Worm (Caenorhabditis elegans) whole organism, mixed stage, embryonic: Measurements from ENCODE around the gene igdb-3.

Experiments
- M03D4.4 ChIP-seq: sonication (generic microtip); optimal IDR thresholded peaks from 2 replicates; lab custom pipeline; 2017; ENCODE audit warnings: mild to moderate bottlenecking, missing genetic modification characterization, missing compliant biosample characterization
- bed-3 ChIP-seq: fragments of 200-800 bp; sonication (Bioruptor generic); optimal IDR thresholded peaks from 3 replicates; lab custom pipeline; 2018; ENCODE audit warnings: mild to moderate bottlenecking, missing genetic modification characterization, moderate library complexity, missing compliant biosample characterization
- blmp-1 ChIP-seq: fragments of 150-350 bp; optimal IDR thresholded peaks from 2 replicates; lab custom pipeline; 2014; ENCODE audit warnings: missing biosample characterization, missing genetic modification characterization
- ceh-39 ChIP-seq: fragments of 150-350 bp; optimal IDR thresholded peaks from 2 replicates; lab custom pipeline; 2014; ENCODE audit warnings: missing biosample characterization, missing genetic modification characterization
- ceh-43 ChIP-seq: fragments of 200-800 bp; sonication (Bioruptor generic); optimal IDR thresholded peaks from 2 replicates; lab custom pipeline; 2018; ENCODE audit warnings: mild to moderate bottlenecking, missing genetic modification characterization, moderate library complexity, missing compliant biosample characterization
- ces-1 ChIP-seq: fragments of 150-350 bp; optimal IDR thresholded peaks from 2 replicates; lab custom pipeline; 2014; ENCODE audit warnings: missing biosample characterization, missing genetic modification reagents, missing genetic modification characterization
- cnd-1 ChIP-seq: fragments of 200-800 bp; sonication (Bioruptor generic); optimal IDR thresholded peaks from 2 replicates; lab custom pipeline; 2018; ENCODE audit warnings: mild to moderate bottlenecking, missing genetic modification characterization, missing compliant biosample characterization
- drap-1 ChIP-seq: fragments of 200-800 bp; sonication (Bioruptor generic); optimal IDR thresholded peaks from 3 replicates; lab custom pipeline; 2018; ENCODE audit warnings: mild to moderate bottlenecking, missing genetic modification characterization, missing compliant biosample characterization
- elt-1 ChIP-seq: sonication (generic microtip); optimal IDR thresholded peaks from 2 replicates; lab custom pipeline; 2017; ENCODE audit warnings: missing genetic modification characterization, mild to moderate bottlenecking, missing compliant biosample characterization, antibody characterized with exemption, moderate library complexity, borderline replicate concordance; ENCODE audit not compliant: insufficient read depth
- ham-2 ChIP-seq: fragments of 200-800 bp; sonication (Bioruptor generic); optimal IDR thresholded peaks from 2 replicates; lab custom pipeline; 2018; ENCODE audit warnings: mild to moderate bottlenecking, missing genetic modification characterization, missing compliant biosample characterization
- hlh-1 ChIP-seq: fragments of 150-350 bp; optimal IDR thresholded peaks from 2 replicates; lab custom pipeline; 2014; ENCODE audit warnings: missing biosample characterization, missing genetic modification reagents, missing genetic modification characterization
- lin-13 ChIP-seq: fragments of 150-350 bp; optimal IDR thresholded peaks from 2 replicates; lab custom pipeline; 2014; ENCODE audit warnings: missing biosample characterization, missing genetic modification characterization
- lin-32 ChIP-seq: fragments of 200-800 bp; sonication (Bioruptor generic); optimal IDR thresholded peaks from 2 replicates; lab custom pipeline; 2018; ENCODE audit warnings: mild to moderate bottlenecking, missing genetic modification characterization, missing compliant biosample characterization
- lsy-2 ChIP-seq: fragments of 150-350 bp; optimal IDR thresholded peaks from 2 replicates; lab custom pipeline; 2014; ENCODE audit warnings: missing biosample characterization, missing genetic modification characterization
- mab-5 ChIP-seq: fragments of 150-350 bp; optimal IDR thresholded peaks from 2 replicates; lab custom pipeline; 2014; ENCODE audit warnings: missing biosample characterization, missing genetic modification characterization
- mep-1 ChIP-seq: fragments of 150-350 bp; optimal IDR thresholded peaks from 2 replicates; lab custom pipeline; 2017; ENCODE audit warnings: missing biosample characterization, missing genetic modification reagents, missing genetic modification characterization, inconsistent platforms
- mls-2 ChIP-seq: sonication (generic microtip); optimal IDR thresholded peaks from 2 replicates; lab custom pipeline; 2016; ENCODE audit warnings: mild to moderate bottlenecking, missing genetic modification characterization, moderate library complexity, missing compliant biosample characterization
- nhr-12 ChIP-seq: fragments of 150-350 bp; optimal IDR thresholded peaks from 2 replicates; lab custom pipeline; 2014; ENCODE audit warnings: missing biosample characterization, missing genetic modification characterization
- nhr-2 ChIP-seq: fragments of 150-350 bp; optimal IDR thresholded peaks from 2 replicates; lab custom pipeline; 2014; ENCODE audit warnings: missing biosample characterization, missing genetic modification characterization
- nhr-237 ChIP-seq: fragments of 150-350 bp; optimal IDR thresholded peaks from 2 replicates; lab custom pipeline; 2014; ENCODE audit warnings: missing biosample characterization, missing genetic modification characterization
- nhr-28 ChIP-seq: fragments of 150-350 bp; optimal IDR thresholded peaks from 2 replicates; lab custom pipeline; 2014; ENCODE audit warnings: missing biosample characterization, missing genetic modification characterization
- pha-4 ChIP-seq: fragments of 150-350 bp; optimal IDR thresholded peaks from 2 replicates; lab custom pipeline; 2018; ENCODE audit warnings: missing biosample characterization, missing genetic modification reagents, missing genetic modification characterization
- sem-2 ChIP-seq: fragments of 200-800 bp; sonication (Bioruptor generic); optimal IDR thresholded peaks from 2 replicates; lab custom pipeline; 2018; ENCODE audit warnings: mild to moderate bottlenecking, missing genetic modification characterization, missing compliant biosample characterization
- snpc-4 ChIP-seq: fragments of 150-350 bp; optimal IDR thresholded peaks from 2 replicates; lab custom pipeline; 2014; ENCODE audit warnings: missing biosample characterization, missing genetic modification characterization
- sptf-1 ChIP-seq: sonication (generic microtip); optimal IDR thresholded peaks from 2 replicates; lab custom pipeline; 2017; ENCODE audit warnings: mild to moderate bottlenecking, missing genetic modification characterization, moderate library complexity, missing compliant biosample characterization
- tbx-8 ChIP-seq: fragments of 200-800 bp; sonication (Bioruptor generic); optimal IDR thresholded peaks from 2 replicates; lab custom pipeline; 2018; ENCODE audit warnings: mild to moderate bottlenecking, missing genetic modification characterization, moderate library complexity, missing compliant biosample characterization
- unc-120 ChIP-seq: sonication (generic microtip); optimal IDR thresholded peaks from 2 replicates; lab custom pipeline; 2017; ENCODE audit warnings: missing genetic modification characterization, missing compliant biosample characterization; ENCODE audit not compliant: poor library complexity, severe bottlenecking
- unc-39 ChIP-seq: fragments of 150-350 bp; optimal IDR thresholded peaks from 2 replicates; lab custom pipeline; 2014; ENCODE audit warnings: missing biosample characterization, missing genetic modification characterization
- zip-8 ChIP-seq: fragments of 150-350 bp; optimal IDR thresholded peaks from 2 replicates; lab custom pipeline; 2014; ENCODE audit warnings: missing biosample characterization, missing genetic modification characterization
- ztf-11 ChIP-seq: fragments of 150-350 bp; optimal IDR thresholded peaks from 2 replicates; lab custom pipeline; 2014; ENCODE audit warnings: missing biosample characterization, missing genetic modification characterization

The igdb-3 gene

DNA sequence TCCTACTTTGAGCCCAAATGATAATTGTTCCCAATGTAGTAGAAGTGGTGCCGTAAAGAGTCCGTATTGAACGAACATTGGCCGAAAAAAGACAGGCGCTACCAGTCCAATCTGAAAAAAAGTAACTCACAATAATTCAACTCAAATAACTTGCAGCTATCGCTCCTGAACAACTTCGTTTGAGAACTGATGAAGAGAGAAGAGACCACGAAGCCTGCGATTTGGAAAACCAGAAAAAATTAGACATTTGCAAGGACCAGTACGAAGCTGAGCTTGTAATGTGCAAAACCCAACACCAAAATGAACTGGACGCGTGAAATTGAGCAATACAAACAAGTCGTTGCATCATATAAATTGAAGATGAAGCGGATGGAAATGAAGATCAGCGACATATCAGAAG is 10.8 kb upstream of the igdb-3 start, which contains the start of gene C03B1.1:
Gene C03B1.1, plus strand, starts transcription at position 301 of the 400 bp plus-strand sequence.
- TF ChIP-seq mep-1 (tag; lab: Kevin White, UChicago) (no peak), unc-120 (tag; lab: Kevin White, UChicago) (no peak), mab-5 (no peak), blmp-1 (tag; lab: Kevin White, UChicago) (no peak), drap-1 (no peak), lin-32 (GFP tag; lab: Kevin White, UChicago) (no peak), unc-39 (tag; lab: Kevin White, UChicago) (no peak), nhr-12 (no peak)

DNA sequence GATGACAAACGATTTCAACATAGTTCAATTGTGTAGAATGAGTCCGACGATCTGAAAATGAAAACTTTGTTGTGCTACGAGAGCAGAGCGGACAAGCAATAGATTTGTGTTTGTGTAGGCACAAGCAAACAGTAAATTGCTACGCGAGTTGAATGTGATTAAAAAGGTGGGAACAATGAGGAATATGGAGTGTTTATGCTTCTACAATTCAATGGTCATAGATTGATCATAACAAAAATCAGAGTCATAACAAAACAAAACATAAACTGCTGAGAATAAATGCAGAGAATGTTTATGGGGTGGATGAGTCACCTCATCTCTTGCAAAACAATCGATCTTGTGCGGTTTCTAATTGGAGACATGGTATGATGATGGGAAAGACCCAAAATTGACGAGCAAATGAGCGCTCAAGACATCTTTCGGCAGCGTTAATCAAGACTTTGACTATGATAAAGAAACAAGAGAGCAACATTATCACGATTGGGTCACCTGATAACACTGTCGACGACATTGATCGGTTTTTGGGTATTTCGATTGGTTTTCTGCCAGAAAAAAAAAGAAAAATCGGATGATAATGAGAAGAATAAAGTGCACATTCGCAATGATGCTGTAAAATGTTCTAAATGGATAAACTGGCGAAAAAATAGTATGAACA is 7.5 kb upstream of the igdb-3 start, which contains the start of gene lmp-1:
Gene lmp-1, minus strand, starts transcription at position 51 of the 655 bp plus-strand sequence.
- no peak for TF ChIP-seq M03D4.4 (tag; lab: Kevin White, UChicago)
- no peak for TF ChIP-seq nhr-12
- TF ChIP-seq snpc-4: no peak
- TF ChIP-seq cnd-1: no peak
- no peak for TF ChIP-seq bed-3 (GFP tag; lab: Kevin White, UChicago)
- no peak for TF ChIP-seq nhr-2 (tag; lab: Kevin White, UChicago)
- no peak for TF ChIP-seq ceh-43 (GFP tag; lab: Kevin White, UChicago)
- TF ChIP-seq ceh-39 (tag; lab: Kevin White, UChicago): no peak
- TF ChIP-seq ham-2 (GFP tag; lab: Kevin White, UChicago): no peak
- no peak for TF ChIP-seq lin-32 (GFP tag; lab: Kevin White, UChicago)
- no peak for TF ChIP-seq nhr-28 (tag; lab: Kevin White, UChicago)
- no peak for TF ChIP-seq ces-1 (GFP tag; lab: Kevin White, UChicago)
- TF ChIP-seq unc-39 (tag; lab: Kevin White, UChicago): no peak
- TF ChIP-seq sem-2: no peak

DNA sequence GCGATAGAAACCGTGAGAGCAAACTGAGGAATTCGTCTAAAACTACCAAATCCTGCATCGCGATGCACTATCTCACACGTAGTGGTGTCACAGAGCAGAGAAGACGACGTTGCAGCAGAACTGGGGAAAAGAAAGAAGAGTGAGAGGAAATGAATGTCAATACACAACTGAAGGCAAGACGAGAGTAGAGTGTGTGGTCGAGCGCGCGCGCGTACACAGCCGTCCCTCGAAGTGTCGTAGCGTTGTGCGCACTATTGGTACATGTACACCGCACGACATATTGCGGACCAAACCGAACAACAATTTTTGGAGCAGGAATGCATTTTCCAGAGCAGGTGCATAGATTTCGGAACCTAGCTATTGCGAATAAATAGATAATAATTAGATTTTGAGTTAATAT is 6.9 kb upstream of the igdb-3 start:
- peak; percentile 56 for TF ChIP-seq mls-2
- peak; percentile 91 for TF ChIP-seq pha-4
- TF ChIP-seq sem-2: no peak
- no peak for TF ChIP-seq unc-39 (tag; lab: Kevin White, UChicago)
- no peak for TF ChIP-seq lin-32 (GFP tag; lab: Kevin White, UChicago)
- peak; percentile 11 for TF ChIP-seq lsy-2
- peak; percentile 36 for TF ChIP-seq unc-120 (tag; lab: Kevin White, UChicago)
- TF ChIP-seq nhr-237: peak; percentile 44
- peak; percentile 65 for TF ChIP-seq drap-1
- peak; percentile 20 for TF ChIP-seq ztf-11
- peak; percentile 71 for TF ChIP-seq lin-13 (tag; lab: Kevin White, UChicago)
- no peak for TF ChIP-seq tbx-8
- peak; percentile 47 for TF ChIP-seq ham-2 (GFP tag; lab: Kevin White, UChicago)
- peak; percentile 62 for TF ChIP-seq mep-1 (tag; lab: Kevin White, UChicago)
- TF ChIP-seq sptf-1 (tag; lab: Kevin White, UChicago): peak; percentile 54
- TF ChIP-seq ces-1 (GFP tag; lab: Kevin White, UChicago): peak; percentile 44
- TF ChIP-seq hlh-1 (tag; lab: Kevin White, UChicago): peak; percentile 56
- peak; percentile 15 for TF ChIP-seq cnd-1
- TF ChIP-seq, all 35 proteins: peak for 14

DNA sequence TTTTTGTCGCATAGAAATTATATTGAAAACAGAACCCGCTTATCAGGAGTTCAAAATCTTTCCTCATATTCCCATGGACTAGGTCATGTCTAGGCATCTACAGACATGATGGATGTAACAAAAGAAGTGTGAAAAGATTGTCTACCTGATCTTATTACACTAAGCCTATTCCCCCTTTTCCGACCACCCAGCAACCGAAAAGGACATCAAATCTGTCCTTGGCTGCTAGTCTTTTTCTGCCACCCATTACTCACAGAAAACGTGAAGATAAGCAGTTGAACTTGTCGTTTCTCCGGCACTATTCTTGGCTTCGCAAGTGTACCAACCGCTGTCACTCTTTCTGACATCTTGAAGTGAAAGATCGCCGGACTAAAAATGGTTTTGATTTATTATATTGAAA is 2.4 kb upstream of the igdb-3 start:
- TF ChIP-seq zip-8: no peak
- TF ChIP-seq ham-2 (GFP tag; lab: Kevin White, UChicago): peak; percentile 19
- peak; percentile 24 for TF ChIP-seq elt-1 (tag; lab: Kevin White, UChicago)

DNA sequence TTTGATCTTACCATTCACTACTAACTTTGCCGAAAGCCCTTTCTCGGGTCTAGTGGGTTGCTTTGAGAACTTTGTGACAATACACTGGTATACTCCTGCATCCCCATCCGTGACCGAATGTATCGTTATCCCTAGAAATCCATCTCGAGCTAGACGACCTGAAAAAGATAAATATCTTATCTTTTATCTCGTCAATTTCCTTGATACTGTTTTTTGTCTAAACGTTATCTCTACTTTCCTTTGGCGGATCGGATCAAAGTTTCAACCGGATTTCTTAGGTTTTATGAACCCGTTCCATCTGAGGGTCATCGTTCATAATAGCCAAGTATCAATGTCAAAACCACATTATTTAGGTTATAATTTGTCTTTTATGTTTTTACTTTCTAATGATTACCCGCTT is 748 bp upstream of the igdb-3 start:
- TF ChIP-seq nhr-2 (tag; lab: Kevin White, UChicago): no peak
- peak; percentile 90 for TF ChIP-seq elt-1 (tag; lab: Kevin White, UChicago)
